Fruit fly (Drosophila melanogaster) whole organism, prepupa: ENCODE measurements around the gene CG33648.

Experiments used
- CG10631 ChIP-seq: fragments of 200-800 bp; sonication (Bioruptor generic); optimal IDR thresholded peaks from 2 replicates; lab custom pipeline; 2016; ENCODE audit warnings: missing biosample characterization, missing genetic modification characterization
- CG10669 ChIP-seq: fragments of 200-800 bp; sonication (Bioruptor generic); optimal IDR thresholded peaks from 3 replicates; lab custom pipeline; 2018; ENCODE audit warnings: missing biosample characterization, mild to moderate bottlenecking, missing genetic modification characterization, moderate library complexity
- CG11762 ChIP-seq: fragments of 200-800 bp; sonication (Bioruptor generic); optimal IDR thresholded peaks from 3 replicates; lab custom pipeline; 2016; ENCODE audit warnings: missing biosample characterization, missing genetic modification characterization; ENCODE audit not compliant: insufficient read depth
- CG11902 ChIP-seq: fragments of 200-800 bp; sonication (Bioruptor generic); optimal IDR thresholded peaks from 3 replicates; lab custom pipeline; 2016; ENCODE audit warnings: missing biosample characterization, missing genetic modification characterization
- CG3032 ChIP-seq: fragments of 200-800 bp; optimal IDR thresholded peaks from 2 replicates; lab custom pipeline; 2019; ENCODE audit warnings: missing biosample characterization, mild to moderate bottlenecking, missing genetic modification characterization, moderate library complexity
- CG31627 ChIP-seq: fragments of 200-800 bp; sonication (Bioruptor generic); optimal IDR thresholded peaks from 3 replicates; lab custom pipeline; 2016; ENCODE audit warnings: missing biosample characterization, missing genetic modification characterization
- CG32006 ChIP-seq: fragments of 200-800 bp; sonication (Bioruptor generic); optimal IDR thresholded peaks from 3 replicates; lab custom pipeline; 2017; ENCODE audit warnings: missing biosample characterization, mild to moderate bottlenecking, missing genetic modification characterization
- CG34406 ChIP-seq: fragments of 200-800 bp; sonication (Bioruptor generic); optimal IDR thresholded peaks from 3 replicates; lab custom pipeline; 2016; ENCODE audit warnings: missing biosample characterization, missing genetic modification characterization
- CG3919 ChIP-seq: fragments of 200-800 bp; sonication (Bioruptor generic); optimal IDR thresholded peaks from 3 replicates; lab custom pipeline; 2016; ENCODE audit warnings: missing biosample characterization, missing genetic modification characterization
- CG6792 ChIP-seq: fragments of 200-800 bp; sonication (Bioruptor generic); optimal IDR thresholded peaks from 3 replicates; lab custom pipeline; 2016; ENCODE audit warnings: missing biosample characterization, missing genetic modification characterization
- CG7368 ChIP-seq: fragments of 200-800 bp; sonication (Bioruptor generic); optimal IDR thresholded peaks from 3 replicates; lab custom pipeline; 2016; ENCODE audit warnings: missing biosample characterization, missing genetic modification characterization
- CG8119 ChIP-seq: fragments of 200-800 bp; sonication (Bioruptor generic); IDR thresholded peaks from 3 replicates; pipeline ENCODE4 v1.3.6; 2022; ENCODE audit warnings: missing biosample characterization, missing genetic modification characterization
- CG8632 ChIP-seq: fragments of 200-800 bp; sonication (Bioruptor generic); optimal IDR thresholded peaks from 3 replicates; lab custom pipeline; 2016; ENCODE audit warnings: missing biosample characterization, missing genetic modification characterization
- CG9139 ChIP-seq: fragments of 200-800 bp; sonication (Bioruptor generic); optimal IDR thresholded peaks from 3 replicates; lab custom pipeline; 2017; ENCODE audit warnings: missing biosample characterization, mild to moderate bottlenecking, missing genetic modification characterization
- Eip75B ChIP-seq: fragments of 200-800 bp; sonication (Bioruptor generic); optimal IDR thresholded peaks from 3 replicates; lab custom pipeline; 2016; ENCODE audit warnings: missing biosample characterization, missing genetic modification characterization
- Eip78C ChIP-seq: fragments of 200-800 bp; sonication (Bioruptor generic); peaks from one replicate; lab custom pipeline; 2016; ENCODE audit warnings: missing biosample characterization, missing genetic modification characterization
- Eip93F ChIP-seq: fragments of 200-800 bp; sonication (Bioruptor generic); optimal IDR thresholded peaks from 2 replicates; lab custom pipeline; 2016; ENCODE audit warnings: missing biosample characterization, mild to moderate bottlenecking, missing genetic modification characterization
- Ets21C ChIP-seq: fragments of 200-800 bp; sonication (Bioruptor generic); optimal IDR thresholded peaks from 3 replicates; lab custom pipeline; 2016; ENCODE audit warnings: missing biosample characterization, missing genetic modification characterization
- Ets96B ChIP-seq: fragments of 200-800 bp; optimal IDR thresholded peaks from 2 replicates; lab custom pipeline; 2019; ENCODE audit warnings: missing biosample characterization, mild to moderate bottlenecking, missing genetic modification characterization, moderate library complexity
- Hr39 ChIP-seq: fragments of 200-800 bp; sonication (Bioruptor generic); optimal IDR thresholded peaks from 2 replicates; lab custom pipeline; 2016; ENCODE audit warnings: missing biosample characterization, missing genetic modification characterization
- Hr4 ChIP-seq: fragments of 200-800 bp; sonication (Bioruptor generic); optimal IDR thresholded peaks from 3 replicates; lab custom pipeline; 2016; ENCODE audit warnings: missing biosample characterization, missing genetic modification characterization
- Met ChIP-seq: fragments of 200-800 bp; sonication (Bioruptor generic); optimal IDR thresholded peaks from 3 replicates; lab custom pipeline; 2016; ENCODE audit warnings: missing biosample characterization, missing genetic modification characterization
- OdsH ChIP-seq: fragments of 200-800 bp; sonication (Bioruptor generic); optimal IDR thresholded peaks from 3 replicates; lab custom pipeline; 2016; ENCODE audit warnings: missing biosample characterization, missing genetic modification characterization
- Smox ChIP-seq: fragments of 200-800 bp; sonication (Bioruptor generic); optimal IDR thresholded peaks from 3 replicates; lab custom pipeline; 2016; ENCODE audit warnings: missing biosample characterization, missing genetic modification characterization
- Sox102F ChIP-seq: fragments of 200-800 bp; sonication (Bioruptor generic); optimal IDR thresholded peaks from 2 replicates; lab custom pipeline; 2016; ENCODE audit warnings: missing biosample characterization, mild to moderate bottlenecking, missing genetic modification characterization
- Sox14 ChIP-seq: fragments of 200-800 bp; sonication (Bioruptor generic); optimal IDR thresholded peaks from 3 replicates; lab custom pipeline; 2016; ENCODE audit warnings: missing biosample characterization, missing genetic modification characterization
- Sox15 ChIP-seq: fragments of 200-800 bp; sonication (Bioruptor generic); optimal IDR thresholded peaks from 3 replicates; lab custom pipeline; 2016; ENCODE audit warnings: missing biosample characterization, missing genetic modification characterization
- achi ChIP-seq: fragments of 200-800 bp; sonication (Bioruptor generic); optimal IDR thresholded peaks from 3 replicates; lab custom pipeline; 2016; ENCODE audit warnings: missing biosample characterization, missing genetic modification characterization
- acj6 ChIP-seq: fragments of 200-800 bp; sonication (Bioruptor generic); optimal IDR thresholded peaks from 3 replicates; lab custom pipeline; 2016; ENCODE audit warnings: missing biosample characterization, missing genetic modification characterization
- cyc ChIP-seq: fragments of 200-800 bp; sonication (Bioruptor generic); optimal IDR thresholded peaks from 3 replicates; lab custom pipeline; 2016; ENCODE audit warnings: missing biosample characterization, missing genetic modification characterization
- dac ChIP-seq: fragments of 200-800 bp; sonication (Bioruptor generic); optimal IDR thresholded peaks from 2 replicates; lab custom pipeline; 2017; ENCODE audit warnings: missing biosample characterization, mild to moderate bottlenecking, missing genetic modification characterization
- dsx ChIP-seq: fragments of 200-800 bp; optimal IDR thresholded peaks from 3 replicates; lab custom pipeline; 2019; ENCODE audit warnings: missing biosample characterization, mild to moderate bottlenecking, missing genetic modification characterization, moderate library complexity; ENCODE audit not compliant: poor library complexity, severe bottlenecking
- esn ChIP-seq: fragments of 200-800 bp; sonication (Bioruptor generic); optimal IDR thresholded peaks from 2 replicates; lab custom pipeline; 2016; ENCODE audit warnings: missing biosample characterization, mild to moderate bottlenecking, missing genetic modification characterization, moderate library complexity
- fd59A ChIP-seq: fragments of 200-800 bp; sonication (Bioruptor generic); optimal IDR thresholded peaks from 2 replicates; lab custom pipeline; 2017; ENCODE audit warnings: missing biosample characterization, mild to moderate bottlenecking, missing genetic modification characterization, missing genetic modification reagents
- fkh ChIP-seq: fragments of 200-800 bp; sonication (Bioruptor generic); optimal IDR thresholded peaks from 3 replicates; lab custom pipeline; 2017; ENCODE audit warnings: missing biosample characterization, mild to moderate bottlenecking, missing genetic modification characterization, moderate library complexity
- lz ChIP-seq: fragments of 200-800 bp; sonication (Bioruptor generic); optimal IDR thresholded peaks from 3 replicates; lab custom pipeline; 2016; ENCODE audit warnings: missing biosample characterization, missing genetic modification characterization
- net ChIP-seq: fragments of 200-800 bp; sonication (Bioruptor generic); optimal IDR thresholded peaks from 3 replicates; lab custom pipeline; 2016; ENCODE audit warnings: missing biosample characterization, missing genetic modification characterization
- pdm3 ChIP-seq: fragments of 200-800 bp; sonication (Bioruptor generic); optimal IDR thresholded peaks from 3 replicates; lab custom pipeline; 2016; ENCODE audit warnings: missing biosample characterization, missing genetic modification characterization
- salr ChIP-seq, 2 experiments: fragments of 200-800 bp; sonication (Bioruptor generic); optimal IDR thresholded peaks; 3 replicates each; lab custom pipeline; 2016 to 2018; ENCODE audit warnings: missing biosample characterization in 2 of 2, missing genetic modification characterization in 2 of 2, mild to moderate bottlenecking in 1 of 2
- spab ChIP-seq: fragments of 200-800 bp; sonication (Bioruptor generic); optimal IDR thresholded peaks from 2 replicates; lab custom pipeline; 2017; ENCODE audit warnings: missing biosample characterization, mild to moderate bottlenecking, missing genetic modification characterization, missing genetic modification reagents
- svp ChIP-seq: fragments of 200-800 bp; sonication (Bioruptor generic); peaks from one replicate; lab custom pipeline; 2016; ENCODE audit warnings: missing biosample characterization, missing genetic modification characterization
- topi ChIP-seq: fragments of 200-800 bp; sonication (Bioruptor generic); optimal IDR thresholded peaks from 3 replicates; lab custom pipeline; 2016; ENCODE audit warnings: missing biosample characterization, missing genetic modification characterization
- vri ChIP-seq: fragments of 200-800 bp; sonication (Bioruptor generic); optimal IDR thresholded peaks from 3 replicates; lab custom pipeline; 2016; ENCODE audit warnings: missing biosample characterization, mild to moderate bottlenecking, missing genetic modification characterization

The CG33648 gene

dm6 chr2L:14497459-14498258, 26.5 kb upstream of the CG33648 start:
- peak; percentile 22 for TF ChIP-seq Eip78C (GFP tag; lab: Kevin White, UChicago)
- TF ChIP-seq Ets96B (tag; lab: Kevin White, UChicago), result no peak
- TF ChIP-seq dsx (GFP tag; lab: Kevin White, UChicago), result peak; percentile 90
- TF ChIP-seq svp (GFP tag; lab: Kevin White, UChicago), result peak; percentile 62

- TF ChIP-seq OdsH (GFP tag; lab: Kevin White, UChicago) (no peak), CG34406 (GFP tag; lab: Kevin White, UChicago) (no peak), cyc (GFP tag; lab: Kevin White, UChicago) (no peak), svp (GFP tag; lab: Kevin White, UChicago) (peak; percentile 72), vri (GFP tag; lab: Kevin White, UChicago) (no peak)
These were observed 25.6 kb upstream of the CG33648 start for dm6 chr2L:14498445-14499062.

DNA sequence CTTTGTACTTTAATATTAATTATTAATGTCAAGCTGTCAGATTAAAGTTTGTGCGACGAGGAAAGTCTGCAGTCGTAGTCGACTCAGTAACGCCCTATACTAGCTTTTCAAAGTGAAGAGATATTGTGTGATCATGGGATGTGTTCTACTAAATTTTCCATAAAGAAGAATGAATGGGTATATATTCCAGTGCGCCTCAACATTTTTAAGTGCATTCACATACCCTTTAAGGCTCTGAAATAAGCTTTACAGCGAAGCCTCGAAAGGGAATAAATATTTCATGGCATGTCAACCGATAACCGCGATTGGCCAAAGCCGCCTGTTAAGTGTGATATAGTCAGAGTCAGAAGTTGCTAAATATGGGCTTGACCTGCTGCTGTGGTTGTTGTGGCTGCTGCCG, 25.0 kb upstream of the CG33648 start:
- peak; percentile 79 for TF ChIP-seq svp (GFP tag; lab: Kevin White, UChicago)
- no peak for TF ChIP-seq CG32006 (GFP tag; lab: Kevin White, UChicago)
- TF ChIP-seq CG6792, result peak; percentile 36
- peak; percentile 59 for TF ChIP-seq acj6 (GFP tag; lab: Kevin White, UChicago)
- no peak for TF ChIP-seq dac
- peak; percentile 27 for TF ChIP-seq OdsH (GFP tag; lab: Kevin White, UChicago)
- peak; percentile 17 for TF ChIP-seq CG10631 (GFP tag; lab: Kevin White, UChicago)
- TF ChIP-seq CG31627 (GFP tag; lab: Kevin White, UChicago), result peak; percentile 64
- peak; percentile 0 for TF ChIP-seq CG8632 (GFP tag; lab: Kevin White, UChicago)
- TF ChIP-seq CG11902 (GFP tag; lab: Kevin White, UChicago), result peak; percentile 42
- peak; percentile 12 for TF ChIP-seq fd59A
- TF ChIP-seq achi (GFP tag; lab: Kevin White, UChicago), result peak; percentile 17
- peak; percentile 43 for TF ChIP-seq pdm3
- peak; percentile 46 for TF ChIP-seq Sox102F (GFP tag; lab: Kevin White, UChicago)
- TF ChIP-seq CG9139, result no peak
- TF ChIP-seq CG3032, result no peak
- TF ChIP-seq fkh (GFP tag; lab: Kevin White, UChicago), result no peak
- TF ChIP-seq esn (GFP tag; lab: Kevin White, UChicago), result peak; percentile 59
- peak; percentile 16 for TF ChIP-seq CG10669 (GFP tag; lab: Kevin White, UChicago)
- peak; percentile 22 for TF ChIP-seq Sox14 (GFP tag; lab: Kevin White, UChicago)
- TF ChIP-seq Ets21C (GFP tag; lab: Kevin White, UChicago), result peak; percentile 25
- peak; percentile 41 for TF ChIP-seq CG7368 (GFP tag; lab: Kevin White, UChicago)
- TF ChIP-seq salr (GFP tag; optimal IDR thresholded peaks at IDR 0.05; lab: Kevin White, UChicago), result peak in 1 of 2 experiments; percentile 33
- peak; percentile 88 for TF ChIP-seq Eip78C (GFP tag; lab: Kevin White, UChicago)
- peak; percentile 66 for TF ChIP-seq Hr39 (GFP tag; lab: Kevin White, UChicago)
- TF ChIP-seq CG34406 (GFP tag; lab: Kevin White, UChicago), result peak; percentile 41
- TF ChIP-seq CG3919 (GFP tag; lab: Kevin White, UChicago), result no peak
- TF ChIP-seq CG8119 (GFP tag; lab: Robert Waterston, UW), result no peak
- TF ChIP-seq lz (GFP tag; lab: Kevin White, UChicago), result peak; percentile 62
- peak; percentile 44 for TF ChIP-seq Sox15 (GFP tag; lab: Kevin White, UChicago)
- no peak for TF ChIP-seq Eip93F (GFP tag; lab: Kevin White, UChicago)
- no peak for TF ChIP-seq spab
- no peak for TF ChIP-seq CG11762
- peak; percentile 66 for TF ChIP-seq cyc (GFP tag; lab: Kevin White, UChicago)
- peak; percentile 59 for TF ChIP-seq Met (GFP tag; lab: Kevin White, UChicago)
- TF ChIP-seq net (GFP tag; lab: Kevin White, UChicago), result peak; percentile 41
- peak; percentile 17 for TF ChIP-seq Eip75B (GFP tag; lab: Kevin White, UChicago)
- no peak for TF ChIP-seq Hr4
- TF ChIP-seq topi (GFP tag; lab: Kevin White, UChicago), result peak; percentile 55
- TF ChIP-seq Smox (GFP tag; lab: Kevin White, UChicago), result peak; percentile 45
